Fruit fly (Drosophila melanogaster) whole organism, embryonic: ENCODE data around the gene Rpn11.

ENCODE experiments used
- Adf1 ChIP-seq: fragments of 200-800 bp; sonication (Bioruptor generic); IDR thresholded peaks from 2 replicates; pipeline ENCODE4 v1.3.6; 2022; ENCODE audit warnings: missing biosample characterization, missing genetic modification characterization
- B-H2 ChIP-seq: fragments of 200-800 bp; sonication (Bioruptor generic); optimal IDR thresholded peaks from 2 replicates; lab custom pipeline; 2018; ENCODE audit warnings: missing biosample characterization, mild to moderate bottlenecking, missing genetic modification characterization
- CG1024 ChIP-seq: fragments of 200-800 bp; sonication (Bioruptor generic); IDR thresholded peaks from 2 replicates; pipeline ENCODE4 v1.3.6; 2022; ENCODE audit warnings: missing biosample characterization, missing genetic modification characterization
- CG10431 ChIP-seq: fragments of 200-800 bp; sonication (Bioruptor generic); optimal IDR thresholded peaks from 3 replicates; lab custom pipeline; 2018; ENCODE audit warnings: missing biosample characterization, mild to moderate bottlenecking, missing genetic modification characterization
- CG10565 ChIP-seq: fragments of 200-800 bp; sonication (Bioruptor generic); optimal IDR thresholded peaks from 3 replicates; lab custom pipeline; 2016; ENCODE audit warnings: missing biosample characterization, mild to moderate bottlenecking, missing genetic modification characterization
- CG11093 ChIP-seq: fragments of 200-800 bp; sonication (Bioruptor generic); IDR thresholded peaks from 3 replicates; pipeline ENCODE4 v1.3.6; 2022; ENCODE audit warnings: missing biosample characterization, missing genetic modification characterization
- CG11247 ChIP-seq: fragments of 200-800 bp; sonication (Bioruptor generic); IDR thresholded peaks from 2 replicates; pipeline ENCODE4 v1.3.6; 2022; ENCODE audit warnings: missing biosample characterization, missing genetic modification characterization
- CG11560 ChIP-seq: fragments of 200-800 bp; sonication (Bioruptor generic); IDR thresholded peaks from 3 replicates; pipeline ENCODE4 v1.3.6; 2022; ENCODE audit warnings: missing biosample characterization, missing genetic modification characterization
- CG14014 ChIP-seq: fragments of 200-800 bp; sonication (Bioruptor generic); IDR thresholded peaks from 2 replicates; pipeline ENCODE4 v1.3.6; 2022; ENCODE audit warnings: missing biosample characterization, missing genetic modification characterization
- CG17912 ChIP-seq: fragments of 200-800 bp; sonication (Bioruptor generic); optimal IDR thresholded peaks from 2 replicates; lab custom pipeline; 2018; ENCODE audit warnings: missing biosample characterization, mild to moderate bottlenecking, missing genetic modification characterization
- CG18262 ChIP-seq: fragments of 200-800 bp; optimal IDR thresholded peaks from 3 replicates; lab custom pipeline; 2019; ENCODE audit warnings: missing biosample characterization, mild to moderate bottlenecking, missing genetic modification characterization, moderate library complexity
- CG2199 ChIP-seq: fragments of 200-800 bp; sonication (Bioruptor generic); IDR thresholded peaks from 3 replicates; pipeline ENCODE4 v1.3.6; 2022; ENCODE audit warnings: missing biosample characterization, missing genetic modification characterization
- CG30403 ChIP-seq: fragments of 200-800 bp; sonication (Bioruptor generic); optimal IDR thresholded peaks from 3 replicates; lab custom pipeline; 2016; ENCODE audit warnings: missing biosample characterization, missing genetic modification characterization
- CG3065 ChIP-seq: fragments of 200-800 bp; sonication (Bioruptor generic); optimal IDR thresholded peaks from 2 replicates; lab custom pipeline; 2016; ENCODE audit warnings: missing biosample characterization, missing genetic modification characterization
- CG4282 ChIP-seq: fragments of 200-800 bp; sonication (Bioruptor generic); optimal IDR thresholded peaks from 2 replicates; lab custom pipeline; 2016; ENCODE audit warnings: missing biosample characterization, missing genetic modification characterization
- CG4730 ChIP-seq: fragments of 200-800 bp; sonication (Bioruptor generic); IDR thresholded peaks from 2 replicates; pipeline ENCODE4 v1.3.6; 2022; ENCODE audit warnings: missing biosample characterization, missing genetic modification characterization
- CG7357 ChIP-seq: fragments of 200-800 bp; sonication (Bioruptor generic); IDR thresholded peaks from 3 replicates; pipeline ENCODE4 v1.3.6; 2022; ENCODE audit warnings: missing biosample characterization, missing genetic modification characterization
- CG7839 ChIP-seq: fragments of 200-800 bp; sonication (Bioruptor generic); optimal IDR thresholded peaks from 3 replicates; lab custom pipeline; 2018; ENCODE audit warnings: missing biosample characterization, mild to moderate bottlenecking, missing genetic modification characterization, moderate library complexity
- CG9437 ChIP-seq: fragments of 200-800 bp; sonication (Bioruptor generic); optimal IDR thresholded peaks from 2 replicates; lab custom pipeline; 2018; ENCODE audit warnings: missing biosample characterization, mild to moderate bottlenecking, missing genetic modification characterization
- CG9609 ChIP-seq: fragments of 200-800 bp; sonication (Bioruptor generic); optimal IDR thresholded peaks from 3 replicates; lab custom pipeline; 2016; ENCODE audit warnings: missing biosample characterization, missing genetic modification characterization
- CG9932 ChIP-seq: fragments of 200-800 bp; sonication (Bioruptor generic); IDR thresholded peaks from 2 replicates; pipeline ENCODE4 v1.3.6; 2022; ENCODE audit warnings: missing biosample characterization, missing genetic modification characterization
- Chrac-16 ChIP-seq: fragments of 200-800 bp; sonication (Bioruptor generic); optimal IDR thresholded peaks from 3 replicates; lab custom pipeline; 2016; ENCODE audit warnings: missing biosample characterization, missing genetic modification characterization
- Dad ChIP-seq: fragments of 200-800 bp; sonication (Bioruptor generic); optimal IDR thresholded peaks from 3 replicates; lab custom pipeline; 2016; ENCODE audit warnings: missing biosample characterization, missing genetic modification characterization
- Dfd ChIP-seq, 2 experiments: fragments of >200 bp; optimal IDR thresholded peaks; 2 replicates each; lab custom pipeline; 2017; ENCODE audit warnings: missing biosample characterization in 2 of 2, missing genetic modification characterization in 2 of 2
- Ets97D ChIP-seq: fragments of 200-800 bp; sonication (Bioruptor generic); optimal IDR thresholded peaks from 3 replicates; lab custom pipeline; 2016; ENCODE audit warnings: missing biosample characterization, missing genetic modification characterization
- HLH4C ChIP-seq: fragments of 200-800 bp; sonication (Bioruptor generic); IDR thresholded peaks from 3 replicates; pipeline ENCODE4 v1.3.6; 2022; ENCODE audit warnings: missing biosample characterization, missing genetic modification characterization; ENCODE audit not compliant: partially characterized antibody
- HLH54F ChIP-seq: fragments of 200-800 bp; sonication (Bioruptor generic); optimal IDR thresholded peaks from 3 replicates; lab custom pipeline; 2016; ENCODE audit warnings: missing biosample characterization, missing genetic modification characterization
- Lhr ChIP-seq: fragments of 200-800 bp; sonication (Bioruptor generic); optimal IDR thresholded peaks from 3 replicates; lab custom pipeline; 2017; ENCODE audit warnings: mild to moderate bottlenecking, missing biosample characterization, missing genetic modification reagents, missing genetic modification characterization
- MESR4 ChIP-seq: fragments of 200-800 bp; sonication (Bioruptor generic); optimal IDR thresholded peaks from 2 replicates; lab custom pipeline; 2018; ENCODE audit warnings: missing biosample characterization, mild to moderate bottlenecking, missing genetic modification characterization, moderate library complexity
- MTF-1 ChIP-seq: fragments of 200-800 bp; sonication (Bioruptor generic); optimal IDR thresholded peaks from 2 replicates; lab custom pipeline; 2018; ENCODE audit warnings: missing biosample characterization, mild to moderate bottlenecking, missing genetic modification characterization, borderline replicate concordance
- Ravus ChIP-seq: fragments of 200-800 bp; sonication (Bioruptor generic); IDR thresholded peaks from 2 replicates; pipeline ENCODE4 v1.3.6; 2022; ENCODE audit warnings: missing biosample characterization, missing genetic modification characterization
- Sox102F ChIP-seq: fragments of 200-800 bp; sonication (Bioruptor generic); optimal IDR thresholded peaks from 2 replicates; lab custom pipeline; 2018; ENCODE audit warnings: missing biosample characterization, mild to moderate bottlenecking, missing genetic modification characterization, moderate library complexity
- al ChIP-seq: fragments of 200-800 bp; sonication (Bioruptor generic); IDR thresholded peaks from 2 replicates; pipeline ENCODE4 v1.3.6; 2022; ENCODE audit warnings: missing biosample characterization, missing genetic modification characterization
- aop ChIP-seq: fragments of 200-800 bp; sonication (Bioruptor generic); IDR thresholded peaks from 2 replicates; pipeline ENCODE4 v1.3.6; 2022; ENCODE audit warnings: missing biosample characterization, missing genetic modification characterization
- ase ChIP-seq: fragments of 200-800 bp; sonication (Bioruptor generic); IDR thresholded peaks from 3 replicates; pipeline ENCODE4 v1.3.6; 2022; ENCODE audit warnings: missing biosample characterization, missing genetic modification characterization
- cad ChIP-seq: fragments of >200 bp; optimal IDR thresholded peaks from 2 replicates; lab custom pipeline; 2017; ENCODE audit warnings: missing biosample characterization, missing genetic modification characterization
- dmrt11E ChIP-seq: fragments of 200-800 bp; sonication (Bioruptor generic); optimal IDR thresholded peaks from 3 replicates; lab custom pipeline; 2018; ENCODE audit warnings: missing biosample characterization, mild to moderate bottlenecking, missing genetic modification characterization, moderate library complexity
- dmrt99B ChIP-seq: fragments of 200-800 bp; sonication (Bioruptor generic); optimal IDR thresholded peaks from 2 replicates; lab custom pipeline; 2018; ENCODE audit warnings: missing biosample characterization, mild to moderate bottlenecking, missing genetic modification characterization, moderate library complexity
- eve ChIP-seq, 2 experiments: fragments of >200 bp; optimal IDR thresholded peaks; 2 replicates each; lab custom pipeline; 2017; ENCODE audit warnings: missing biosample characterization in 2 of 2, missing genetic modification characterization in 2 of 2
- fd3F ChIP-seq: fragments of 200-800 bp; sonication (Bioruptor generic); optimal IDR thresholded peaks from 2 replicates; lab custom pipeline; 2018; ENCODE audit warnings: missing biosample characterization, mild to moderate bottlenecking, missing genetic modification characterization, moderate library complexity
- fd96Cb ChIP-seq: fragments of 200-800 bp; sonication (Bioruptor generic); optimal IDR thresholded peaks from 2 replicates; lab custom pipeline; 2018; ENCODE audit warnings: missing biosample characterization, mild to moderate bottlenecking, missing genetic modification characterization, moderate library complexity
- ftz-f1 ChIP-seq: fragments of 200-800 bp; sonication (Bioruptor generic); optimal IDR thresholded peaks from 2 replicates; lab custom pipeline; 2016; ENCODE audit warnings: missing biosample characterization, missing genetic modification characterization
- h ChIP-seq: fragments of >200 bp; optimal IDR thresholded peaks from 2 replicates; lab custom pipeline; 2017
- hth ChIP-seq: fragments of >200 bp; optimal IDR thresholded peaks from 2 replicates; lab custom pipeline; 2017; ENCODE audit warnings: inconsistent platforms
- nmo ChIP-seq: fragments of 200-800 bp; sonication (Bioruptor generic); optimal IDR thresholded peaks from 2 replicates; lab custom pipeline; 2018; ENCODE audit warnings: missing biosample characterization, mild to moderate bottlenecking, missing genetic modification characterization, moderate library complexity
- odd ChIP-seq: fragments of 200-800 bp; sonication (Bioruptor generic); optimal IDR thresholded peaks from 2 replicates; lab custom pipeline; 2017; ENCODE audit warnings: missing biosample characterization, mild to moderate bottlenecking, missing genetic modification characterization
- sd ChIP-seq: fragments of 200-800 bp; sonication (Bioruptor generic); optimal IDR thresholded peaks from 3 replicates; lab custom pipeline; 2018; ENCODE audit warnings: missing biosample characterization, mild to moderate bottlenecking, missing genetic modification characterization, moderate library complexity
- sr ChIP-seq: fragments of 200-800 bp; sonication (Bioruptor generic); IDR thresholded peaks from 3 replicates; pipeline ENCODE4 v1.3.6; 2022; ENCODE audit warnings: missing biosample characterization, missing genetic modification characterization
- tgo ChIP-seq: fragments of 200-800 bp; sonication (Bioruptor generic); IDR thresholded peaks from 3 replicates; pipeline ENCODE4 v1.3.6; 2022; ENCODE audit warnings: missing biosample characterization, missing genetic modification characterization
- tio ChIP-seq: fragments of 200-800 bp; sonication (Bioruptor generic); optimal IDR thresholded peaks from 2 replicates; lab custom pipeline; 2017; ENCODE audit warnings: missing biosample characterization, missing genetic modification characterization, inconsistent platforms
- trem ChIP-seq: fragments of 200-800 bp; optimal IDR thresholded peaks from 3 replicates; lab custom pipeline; 2019; ENCODE audit warnings: missing biosample characterization, mild to moderate bottlenecking, missing genetic modification characterization, moderate library complexity

Gene Rpn11

DNA sequence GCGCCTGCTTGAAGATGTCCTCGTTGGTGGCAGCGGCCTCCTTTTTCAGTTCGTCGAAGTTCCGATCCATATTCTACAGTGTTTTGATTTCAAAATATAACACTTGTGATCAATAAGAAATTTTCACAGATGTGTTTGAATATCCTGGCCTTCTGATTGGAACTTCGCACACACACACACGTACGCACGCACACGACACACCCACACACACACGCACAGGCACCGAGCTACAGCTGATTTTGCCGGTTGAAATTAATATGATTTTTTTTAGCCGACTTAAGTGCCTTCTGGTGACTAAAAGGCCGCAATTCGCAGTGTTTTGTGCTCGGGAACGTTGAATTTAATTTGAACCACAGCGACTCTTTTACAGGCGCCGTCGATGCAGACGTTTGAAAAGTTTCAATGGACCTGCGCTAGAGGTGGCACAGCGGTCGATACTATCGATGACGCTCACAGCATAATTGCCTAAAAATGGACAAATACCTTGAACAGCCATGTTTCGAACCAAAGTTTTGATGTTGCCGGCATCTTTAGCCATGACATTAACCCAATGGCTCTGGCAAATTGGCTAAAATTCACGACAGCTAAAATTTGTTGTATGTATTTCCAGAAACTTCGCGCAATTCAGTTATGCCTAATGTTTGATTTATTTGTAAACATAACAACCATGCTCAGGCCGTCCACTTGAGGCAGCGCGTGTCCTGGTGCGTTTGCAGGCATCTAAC lies 50.1 kb downstream of the Rpn11 start, which contains the start of gene Rtnl1 (continued):
- TF ChIP-seq Lhr (GFP tag; lab: Kevin White, UChicago) (peak; percentile 94), CG7357 (GFP tag; lab: Robert Waterston, UW) (no peak), tio (GFP tag; lab: Kevin White, UChicago) (no peak), dmrt99B (tag; lab: Kevin White, UChicago) (no peak), CG7839 (tag; lab: Kevin White, UChicago) (no peak), ftz-f1 (GFP tag; lab: Kevin White, UChicago) (peak; percentile 96), MESR4 (GFP tag; lab: Kevin White, UChicago) (peak; percentile 77), HLH4C (GFP tag; lab: Robert Waterston, UW) (peak; percentile 82), CG18262 (peak; percentile 22), CG4730 (GFP tag; lab: Robert Waterston, UW) (no peak), ase (GFP tag; lab: Robert Waterston, UW) (no peak), trem (tag; lab: Kevin White, UChicago) (peak; percentile 81), Chrac-16 (GFP tag; lab: Kevin White, UChicago) (no peak), Adf1 (GFP tag; lab: Robert Waterston, UW) (peak; percentile 31; the same call in 1 of the 2 replicates), cad (no peak), CG11560 (tag; lab: Robert Waterston, UW) (0 out of 3 replicates have a peak, but pooled peaks have one; percentile 9), fd3F (GFP tag; lab: Kevin White, UChicago) (no peak), eve (GFP tag; optimal IDR thresholded peaks at IDR 0.05; lab: Kevin White, UChicago) (no peak), CG17912 (no peak), CG11247 (GFP tag; lab: Robert Waterston, UW) (no peak), sr (GFP tag; lab: Robert Waterston, UW) (no peak), al (GFP tag; lab: Robert Waterston, UW) (peak; percentile 37; the same call in 1 of the 2 replicates), Dfd (GFP tag; optimal IDR thresholded peaks at IDR 0.05; lab: Kevin White, UChicago) (no peak), CG10565 (no peak), CG3065 (no peak), HLH54F (GFP tag; lab: Kevin White, UChicago) (no peak), MTF-1 (GFP tag; lab: Kevin White, UChicago) (no peak), CG10431 (GFP tag; lab: Kevin White, UChicago) (no peak), sd (peak; percentile 88), CG30403 (peak; percentile 35), CG9609 (peak; percentile 40), CG9437 (GFP tag; lab: Kevin White, UChicago) (no peak), dmrt11E (peak; percentile 18), nmo (GFP tag; lab: Kevin White, UChicago) (peak; percentile 76), h (lab: Kevin White, UChicago) (no peak), odd (no peak), hth (lab: Kevin White, UChicago) (no peak), CG1024 (GFP tag; lab: Robert Waterston, UW) (no peak), tgo (GFP tag; lab: Robert Waterston, UW) (no peak), CG9932 (GFP tag; lab: Robert Waterston, UW) (peak; percentile 75), Ravus (no peak), B-H2 (GFP tag; lab: Kevin White, UChicago) (peak; percentile 26), Sox102F (no peak), CG11093 (no peak), CG4282 (no peak), Ets97D (GFP tag; lab: Kevin White, UChicago) (peak; percentile 86), Dad (GFP tag; lab: Kevin White, UChicago) (peak; percentile 20), CG2199 (GFP tag; lab: Robert Waterston, UW) (no peak), fd96Cb (tag; lab: Kevin White, UChicago) (no peak), aop (GFP tag; lab: Robert Waterston, UW) (no peak), CG14014 (no peak)
